Worm (Caenorhabditis elegans): ENCODE results near the gene H12D21.10.

- no peak for TF ChIP-seq snpc-4 (tag; optimal IDR thresholded peaks at IDR 0.05)
- TF ChIP-seq egl-27 (tag; optimal IDR thresholded peaks at IDR 0.05): no peak
- no peak for TF ChIP-seq pag-3 (tag; optimal IDR thresholded peaks at IDR 0.05; ENCODE audit: borderline replicate concordance, insufficient read depth)
Observed at ce11 chrV:14942898-14943297, 43.3 kb downstream of the H12D21.10 start.
